Fruit fly (Drosophila melanogaster) whole organism, embryonic: ENCODE measurements around the gene CG14966.

ENCODE experiments used
- CG1024 ChIP-seq: fragments of 200-800 bp; sonication (Bioruptor generic); IDR thresholded peaks from 2 replicates; pipeline ENCODE4 v1.3.6; 2022; ENCODE audit warnings: missing biosample characterization, missing genetic modification characterization
- CG14710 ChIP-seq: fragments of 200-800 bp; sonication (Bioruptor generic); optimal IDR thresholded peaks from 3 replicates; lab custom pipeline; 2019; ENCODE audit warnings: missing biosample characterization, mild to moderate bottlenecking, missing genetic modification characterization, moderate library complexity
- CG15073 ChIP-seq: fragments of 200-800 bp; sonication (Bioruptor generic); optimal IDR thresholded peaks from 2 replicates; lab custom pipeline; 2016; ENCODE audit warnings: missing biosample characterization, missing genetic modification characterization
- CG3407 ChIP-seq: fragments of 200-800 bp; sonication (Bioruptor generic); optimal IDR thresholded peaks from 2 replicates; lab custom pipeline; 2018; ENCODE audit warnings: missing biosample characterization, mild to moderate bottlenecking, missing genetic modification characterization
- CG5245 ChIP-seq: fragments of 200-800 bp; sonication (Bioruptor generic); optimal IDR thresholded peaks from 3 replicates; lab custom pipeline; 2016; ENCODE audit warnings: missing biosample characterization, missing genetic modification characterization
- CG8290 ChIP-seq, 3 experiments: fragments of 200-800 bp; sonication (Bioruptor generic); optimal IDR thresholded peaks; 2 replicates each; lab custom pipeline; 2016 to 2019; ENCODE audit warnings: missing biosample characterization in 3 of 3, missing genetic modification characterization in 3 of 3, mild to moderate bottlenecking in 2 of 3, moderate library complexity in 1 of 3
- CG8924 ChIP-seq: fragments of 200-800 bp; optimal IDR thresholded peaks from 3 replicates; lab custom pipeline; 2019; ENCODE audit warnings: missing biosample characterization, mild to moderate bottlenecking, missing genetic modification characterization, moderate library complexity
- GATAe ChIP-seq: fragments of 200-800 bp; sonication (Bioruptor generic); conservative IDR thresholded peaks from 2 replicates; pipeline ENCODE4 v1.3.6; 2022; ENCODE audit warnings: missing biosample characterization, missing genetic modification characterization
- Rx ChIP-seq: fragments of 200-800 bp; sonication (Bioruptor generic); IDR thresholded peaks from 2 replicates; pipeline ENCODE4 v1.3.6; 2022; ENCODE audit warnings: missing biosample characterization, missing genetic modification characterization
- lab ChIP-seq: fragments of 200-800 bp; sonication (Bioruptor generic); optimal IDR thresholded peaks from 3 replicates; lab custom pipeline; 2017; ENCODE audit warnings: missing biosample characterization, missing genetic modification characterization, mild to moderate bottlenecking, moderate library complexity, missing genetic modification reagents

Gene CG14966

DNA sequence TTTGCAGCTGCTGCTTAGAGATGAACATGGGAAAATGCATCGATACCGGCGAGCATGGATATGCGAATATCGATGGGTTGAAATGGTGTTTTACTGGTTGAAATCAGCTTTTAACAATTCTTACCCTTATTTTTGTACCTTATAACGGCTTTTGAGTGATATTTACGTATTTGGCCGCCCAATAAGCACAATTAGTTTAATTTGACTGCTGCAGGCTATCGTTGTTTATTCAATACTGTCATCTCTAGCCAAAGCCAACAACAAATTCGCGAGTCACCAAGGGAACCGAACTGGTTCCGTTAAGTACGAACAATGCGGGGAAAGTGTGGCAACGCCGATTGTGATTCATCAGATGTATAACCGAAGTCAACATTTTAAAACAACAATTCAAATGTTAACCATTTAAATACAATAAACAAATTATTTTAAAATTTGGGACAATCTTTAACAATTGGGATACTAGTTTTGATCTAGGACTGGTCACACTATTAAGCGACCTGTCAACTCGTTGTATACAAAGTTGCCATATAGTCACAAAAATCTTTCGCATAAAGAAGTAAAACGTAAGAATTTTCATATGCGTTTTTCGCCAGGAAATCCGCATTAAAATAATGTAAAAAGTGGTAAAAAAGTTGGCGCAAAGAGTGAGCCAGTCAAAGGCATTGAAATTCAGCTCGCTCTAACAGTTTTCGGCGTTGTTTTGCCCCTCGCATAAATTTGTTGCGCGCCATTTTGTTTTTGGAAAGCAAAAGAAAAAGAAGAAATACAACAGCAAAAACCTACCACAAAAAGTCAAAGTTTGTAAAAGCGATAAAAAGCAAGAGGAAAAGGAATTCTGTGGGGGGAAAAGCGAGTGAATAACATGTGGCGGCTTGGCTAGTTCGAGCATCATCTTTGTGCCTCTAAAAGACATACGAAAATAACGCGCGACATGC lies 49.0 kb downstream of the CG14966 start, which contains the start of the genes Usp5 and BtbVII (continued):
- TF ChIP-seq CG8290 (GFP tag; optimal IDR thresholded peaks at IDR 0.05; lab: Kevin White, UChicago) (peak; percentile 82), CG8290 (tag; optimal IDR thresholded peaks at IDR 0.05; lab: Kevin White, UChicago) (peak in 1 of 2 experiments; percentile 80), lab (peak; percentile 67), CG15073 (GFP tag; lab: Kevin White, UChicago) (no peak), GATAe (GFP tag; lab: Robert Waterston, UW) (no peak), CG1024 (no peak), CG14710 (tag; lab: Kevin White, UChicago) (peak; percentile 73), CG8924 (peak; percentile 77), CG5245 (GFP tag; lab: Kevin White, UChicago) (no peak), CG3407 (GFP tag; lab: Kevin White, UChicago) (no peak), Rx (GFP tag; lab: Robert Waterston, UW) (no peak)
